Fruit fly (Drosophila melanogaster): ENCODE data around the gene CG12725.

Gene CG12725

DNA sequence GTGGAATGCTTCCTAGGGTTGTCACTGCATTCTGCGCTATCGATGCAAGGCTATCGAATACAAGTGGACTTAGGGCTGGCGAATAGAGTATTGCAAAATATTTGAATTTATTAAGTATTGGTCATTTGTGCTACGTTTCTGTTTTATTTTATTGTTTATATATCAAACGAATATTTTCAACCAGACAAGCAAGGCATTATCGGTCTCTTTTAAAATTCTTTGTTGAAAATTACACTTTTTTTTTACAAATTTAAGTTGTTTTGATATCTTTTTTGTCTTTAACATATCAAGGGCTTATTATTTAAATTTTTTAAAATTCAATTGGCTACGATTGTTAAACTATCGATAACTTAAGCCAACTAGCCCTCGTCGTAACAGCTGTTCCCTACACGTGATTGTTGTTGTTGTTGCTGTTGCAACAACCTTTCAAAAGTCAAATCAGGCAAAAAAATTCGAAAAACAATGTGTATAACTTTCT is 15.3 kb downstream of the CG12725 start, which contains the start of the genes Ype and CG1662 (continued):
- TF ChIP-seq CG14441 (GFP tag; IDR thresholded peaks at IDR 0.05): peak; percentile 60
- peak; percentile 47 for TF ChIP-seq CG1603 (tag; optimal IDR thresholded peaks at IDR 0.05)
- TF ChIP-seq Rx (GFP tag; IDR thresholded peaks at IDR 0.05): peak; percentile 49
- TF ChIP-seq CG10654 (GFP tag; optimal IDR thresholded peaks at IDR 0.05): peak; percentile 69
- TF ChIP-seq D19B (GFP tag; optimal IDR thresholded peaks at IDR 0.05): peak; percentile 9
- TF ChIP-seq ken (GFP tag; IDR thresholded peaks at IDR 0.05): 0 out of 3 replicates have a peak, but pooled peaks have one; percentile 62
- TF ChIP-seq Fer1 (GFP tag; optimal IDR thresholded peaks at IDR 0.05): peak; percentile 71
- TF ChIP-seq aop (GFP tag; IDR thresholded peaks at IDR 0.05): no peak
- TF ChIP-seq Meics (GFP tag; optimal IDR thresholded peaks at IDR 0.05): peak; percentile 73
- peak; percentile 46 for TF ChIP-seq H2.0 (GFP tag; IDR thresholded peaks at IDR 0.05)
- TF ChIP-seq vvl (GFP tag; IDR thresholded peaks at IDR 0.05): peak; percentile 74
- peak; percentile 81 for TF ChIP-seq Hsf (GFP tag; optimal IDR thresholded peaks at IDR 0.05)
- peak; percentile 42; the same call in 1 of the 3 replicates for TF ChIP-seq ase (GFP tag; IDR thresholded peaks at IDR 0.05)
- TF ChIP-seq bowl (GFP tag; IDR thresholded peaks at IDR 0.05): no peak
- peak; percentile 54 for TF ChIP-seq Six4 (GFP tag; optimal IDR thresholded peaks at IDR 0.05)
- peak; percentile 33; the same call in 1 of the 2 replicates for TF ChIP-seq ap (GFP tag; IDR thresholded peaks at IDR 0.05)
- TF ChIP-seq CG42726 (GFP tag; IDR thresholded peaks at IDR 0.05; ENCODE audit: partially characterized antibody): no peak
- TF ChIP-seq Dref (GFP tag; IDR thresholded peaks at IDR 0.05): peak; percentile 63
- TF ChIP-seq Adf1 (GFP tag; IDR thresholded peaks at IDR 0.05): no peak
- peak; percentile 4 for TF ChIP-seq trh (GFP tag; optimal IDR thresholded peaks at IDR 0.05)
- TF ChIP-seq dmrt11E (tag; optimal IDR thresholded peaks at IDR 0.05): peak; percentile 71
- TF ChIP-seq abd-A (tag; optimal IDR thresholded peaks at IDR 0.05): peak; percentile 3
- TF ChIP-seq ac (GFP tag; optimal IDR thresholded peaks at IDR 0.05): no peak
- peak; percentile 56 for TF ChIP-seq CG12299 (tag; optimal IDR thresholded peaks at IDR 0.05)
- no peak for TF ChIP-seq D (optimal IDR thresholded peaks at IDR 0.05)
- peak; percentile 57 for TF ChIP-seq D (GFP tag; optimal IDR thresholded peaks at IDR 0.05)
- TF ChIP-seq CG9437 (GFP tag; optimal IDR thresholded peaks at IDR 0.05): peak; percentile 57
- TF ChIP-seq dysf (GFP tag; IDR thresholded peaks at IDR 0.05): peak; percentile 72
- peak; percentile 88 for TF ChIP-seq nmo (GFP tag; optimal IDR thresholded peaks at IDR 0.05)
- TF ChIP-seq zen (tag; optimal IDR thresholded peaks at IDR 0.05): peak; percentile 76
- TF ChIP-seq CG12769 (tag; optimal IDR thresholded peaks at IDR 0.05): no peak
- TF ChIP-seq pnt (GFP tag; optimal IDR thresholded peaks at IDR 0.05): peak; percentile 50
- TF ChIP-seq CG4854 (GFP tag; optimal IDR thresholded peaks at IDR 0.05): peak; percentile 48
- no peak for TF ChIP-seq Hand (GFP tag; optimal IDR thresholded peaks at IDR 0.05)
- no peak for TF ChIP-seq CG17612 (GFP tag; IDR thresholded peaks at IDR 0.05)
- peak; percentile 40 for TF ChIP-seq CG8290 (GFP tag; optimal IDR thresholded peaks at IDR 0.05)
- peak; percentile 27 to 52 for TF ChIP-seq CG8290 (tag; optimal IDR thresholded peaks at IDR 0.05)
- TF ChIP-seq eyg (GFP tag; optimal IDR thresholded peaks at IDR 0.05): peak; percentile 11
- peak; percentile 58 for TF ChIP-seq D19A (tag; optimal IDR thresholded peaks at IDR 0.05)
- peak; percentile 63; the same call in 2 of the 3 replicates for TF ChIP-seq Doc3 (GFP tag; IDR thresholded peaks at IDR 0.05; ENCODE audit: partially characterized antibody)
- peak; percentile 36 for TF ChIP-seq CG2202 (tag; optimal IDR thresholded peaks at IDR 0.05)
- no peak for TF ChIP-seq CG10565 (GFP tag; optimal IDR thresholded peaks at IDR 0.05)
- peak; percentile 47 for TF ChIP-seq CG7786 (GFP tag; optimal IDR thresholded peaks at IDR 0.05)
- peak; percentile 77 for TF ChIP-seq NfI (GFP tag; optimal IDR thresholded peaks at IDR 0.05)
- TF ChIP-seq h (optimal IDR thresholded peaks at IDR 0.05): no peak
- peak; percentile 57; the same call in 1 of the 2 replicates for TF ChIP-seq sna (GFP tag; IDR thresholded peaks at IDR 0.05; ENCODE audit: partially characterized antibody)
- no peak for TF ChIP-seq peb (GFP tag; IDR thresholded peaks at IDR 0.05)
- TF ChIP-seq CG11696 (GFP tag; IDR thresholded peaks at IDR 0.05): no peak; the same call in 1 of the 2 replicates
- peak; percentile 79 for TF ChIP-seq Xbp1 (GFP tag; optimal IDR thresholded peaks at IDR 0.05)
- peak; percentile 81 for TF ChIP-seq B-H2 (GFP tag; optimal IDR thresholded peaks at IDR 0.05)
- TF ChIP-seq gro (GFP tag; optimal IDR thresholded peaks at IDR 0.05): no peak
- peak; percentile 55 for TF ChIP-seq caup (GFP tag; optimal IDR thresholded peaks at IDR 0.05; ENCODE audit: severe bottlenecking)
